Fruit fly (Drosophila melanogaster) whole organism, embryonic: ENCODE measurements around the gene CG10383.

Experiments
- Atf-2 ChIP-seq: fragments of 200-800 bp; sonication (Bioruptor generic); optimal IDR thresholded peaks from 2 replicates; lab custom pipeline; 2016; ENCODE audit warnings: missing biosample characterization, missing genetic modification characterization
- Atf6 ChIP-seq: fragments of 200-800 bp; sonication (Bioruptor generic); IDR thresholded peaks from 2 replicates; pipeline ENCODE4 v1.3.6; 2022; ENCODE audit warnings: missing biosample characterization, missing genetic modification characterization
- B-H2 ChIP-seq: fragments of 200-800 bp; sonication (Bioruptor generic); optimal IDR thresholded peaks from 2 replicates; lab custom pipeline; 2018; ENCODE audit warnings: missing biosample characterization, mild to moderate bottlenecking, missing genetic modification characterization
- CG12071 ChIP-seq: fragments of 200-800 bp; sonication (Bioruptor generic); optimal IDR thresholded peaks from 3 replicates; lab custom pipeline; 2018; ENCODE audit warnings: missing biosample characterization, mild to moderate bottlenecking, missing genetic modification characterization
- CG12219 ChIP-seq: fragments of 200-800 bp; sonication (Bioruptor generic); optimal IDR thresholded peaks from 3 replicates; lab custom pipeline; 2018; ENCODE audit warnings: missing biosample characterization, mild to moderate bottlenecking, missing genetic modification characterization
- CG12299 ChIP-seq: fragments of 200-800 bp; sonication (Bioruptor generic); optimal IDR thresholded peaks from 2 replicates; lab custom pipeline; 2018; ENCODE audit warnings: missing biosample characterization, mild to moderate bottlenecking, missing genetic modification characterization
- CG12659 ChIP-seq: fragments of 200-800 bp; sonication (Bioruptor generic); optimal IDR thresholded peaks from 3 replicates; lab custom pipeline; 2017; ENCODE audit warnings: mild to moderate bottlenecking, missing biosample characterization, missing genetic modification reagents, missing genetic modification characterization
- CG15073 ChIP-seq: fragments of 200-800 bp; sonication (Bioruptor generic); optimal IDR thresholded peaks from 2 replicates; lab custom pipeline; 2016; ENCODE audit warnings: missing biosample characterization, missing genetic modification characterization
- CG15514 ChIP-seq: fragments of 200-800 bp; sonication (Bioruptor generic); optimal IDR thresholded peaks from 3 replicates; lab custom pipeline; 2017; ENCODE audit warnings: missing biosample characterization, missing genetic modification characterization, mild to moderate bottlenecking, moderate library complexity, missing genetic modification reagents
- CG15601 ChIP-seq: fragments of 200-800 bp; sonication (Bioruptor generic); optimal IDR thresholded peaks from 3 replicates; lab custom pipeline; 2019; ENCODE audit warnings: missing biosample characterization, mild to moderate bottlenecking, missing genetic modification characterization, moderate library complexity
- CG1602 ChIP-seq: fragments of 200-800 bp; sonication (Bioruptor generic); optimal IDR thresholded peaks from 3 replicates; lab custom pipeline; 2016; ENCODE audit warnings: missing biosample characterization, missing genetic modification characterization
- CG16863 ChIP-seq: fragments of 200-800 bp; sonication (Bioruptor generic); optimal IDR thresholded peaks from 3 replicates; lab custom pipeline; 2016; ENCODE audit warnings: missing biosample characterization, missing genetic modification characterization
- CG30020 ChIP-seq: fragments of 200-800 bp; optimal IDR thresholded peaks from 2 replicates; lab custom pipeline; 2019; ENCODE audit warnings: missing biosample characterization, mild to moderate bottlenecking, missing genetic modification characterization, moderate library complexity
- CG3847 ChIP-seq: fragments of 200-800 bp; sonication (Bioruptor generic); IDR thresholded peaks from 2 replicates; pipeline ENCODE4 v1.3.6; 2022; ENCODE audit warnings: missing biosample characterization, missing genetic modification characterization
- CG42726 ChIP-seq: fragments of 200-800 bp; sonication (Bioruptor generic); IDR thresholded peaks from 2 replicates; pipeline ENCODE4 v1.3.6; 2022; ENCODE audit warnings: missing biosample characterization, missing genetic modification characterization; ENCODE audit not compliant: partially characterized antibody
- CG4820 ChIP-seq: fragments of 200-800 bp; sonication (Bioruptor generic); optimal IDR thresholded peaks from 3 replicates; lab custom pipeline; 2016; ENCODE audit warnings: missing biosample characterization, missing genetic modification characterization
- CG5953 ChIP-seq: fragments of 200-800 bp; sonication (Bioruptor generic); IDR thresholded peaks from 2 replicates; pipeline ENCODE4 v1.3.6; 2022; ENCODE audit warnings: missing biosample characterization, missing genetic modification characterization
- CG8944 ChIP-seq: fragments of 200-800 bp; sonication (Bioruptor generic); optimal IDR thresholded peaks from 3 replicates; lab custom pipeline; 2016; ENCODE audit warnings: missing biosample characterization, missing genetic modification characterization
- CG9797 ChIP-seq: fragments of 200-800 bp; sonication (Bioruptor generic); optimal IDR thresholded peaks from 3 replicates; lab custom pipeline; 2018; ENCODE audit warnings: missing biosample characterization, mild to moderate bottlenecking, missing genetic modification characterization
- D ChIP-seq, 2 experiments: fragments of 200-800 bp in 1 of 2; fragments of >200 bp in 1 of 2; sonication (Bioruptor generic) in 1 of 2; optimal IDR thresholded peaks; 2 replicates in 1 of 2; 3 replicates in 1 of 2; lab custom pipeline; 2017; ENCODE audit warnings: mild to moderate bottlenecking in 1 of 2, missing biosample characterization in 1 of 2, missing genetic modification characterization in 1 of 2, missing genetic modification reagents in 1 of 2
- D19B ChIP-seq: fragments of 200-800 bp; sonication (Bioruptor generic); optimal IDR thresholded peaks from 2 replicates; lab custom pipeline; 2017; ENCODE audit warnings: missing biosample characterization, mild to moderate bottlenecking, missing genetic modification characterization
- Deaf1 ChIP-seq: fragments of 200-800 bp; optimal IDR thresholded peaks from 3 replicates; lab custom pipeline; 2019; ENCODE audit warnings: missing biosample characterization, mild to moderate bottlenecking, missing genetic modification characterization, moderate library complexity
- Dip2 ChIP-seq: fragments of 200-800 bp; sonication (Bioruptor generic); IDR thresholded peaks from 2 replicates; pipeline ENCODE4 v1.3.6; 2022; ENCODE audit warnings: missing biosample characterization, missing genetic modification characterization
- Ets65A ChIP-seq: fragments of 200-800 bp; sonication (Bioruptor generic); peaks from one replicate; lab custom pipeline; 2016; ENCODE audit warnings: missing biosample characterization, missing genetic modification characterization
- Hmx ChIP-seq: fragments of 200-800 bp; sonication (Bioruptor generic); optimal IDR thresholded peaks from 2 replicates; lab custom pipeline; 2016; ENCODE audit warnings: missing biosample characterization, missing genetic modification characterization
- Hr51 ChIP-seq, 2 experiments: fragments of 200-800 bp; sonication (Bioruptor generic); optimal IDR thresholded peaks; 2 replicates in 1 of 2; 3 replicates in 1 of 2; lab custom pipeline; 2016 to 2018; ENCODE audit warnings: missing biosample characterization in 2 of 2, missing genetic modification characterization in 2 of 2, mild to moderate bottlenecking in 1 of 2, moderate library complexity in 1 of 2
- Neu2 ChIP-seq: fragments of 200-800 bp; sonication (Bioruptor generic); optimal IDR thresholded peaks from 3 replicates; lab custom pipeline; 2016; ENCODE audit warnings: missing biosample characterization, missing genetic modification characterization, borderline replicate concordance
- Optix ChIP-seq: fragments of 200-800 bp; sonication (Bioruptor generic); IDR thresholded peaks from 3 replicates; pipeline ENCODE4 v1.3.6; 2022; ENCODE audit warnings: missing biosample characterization, missing genetic modification characterization
- PHDP ChIP-seq: fragments of 200-800 bp; sonication (Bioruptor generic); optimal IDR thresholded peaks from 3 replicates; lab custom pipeline; 2018; ENCODE audit warnings: missing biosample characterization, mild to moderate bottlenecking, missing genetic modification characterization, moderate library complexity
- Spps ChIP-seq: fragments of 200-800 bp; sonication (Bioruptor generic); optimal IDR thresholded peaks from 2 replicates; lab custom pipeline; 2018; ENCODE audit warnings: missing biosample characterization, mild to moderate bottlenecking, missing genetic modification characterization
- Stat92E ChIP-seq, 3 experiments: fragments of >200 bp in 2 of 3; fragments of 200-800 bp in 1 of 3; sonication (Bioruptor generic) in 1 of 3; optimal IDR thresholded peaks; 2 replicates each; lab custom pipeline; 2017 to 2019; ENCODE audit warnings: missing biosample characterization in 3 of 3, missing genetic modification characterization in 3 of 3, mild to moderate bottlenecking in 1 of 3, moderate library complexity in 1 of 3
- ab ChIP-seq: fragments of 200-800 bp; sonication (Bioruptor generic); optimal IDR thresholded peaks from 2 replicates; lab custom pipeline; 2016; ENCODE audit warnings: missing biosample characterization, missing genetic modification characterization
- chn ChIP-seq: fragments of 200-800 bp; sonication (Bioruptor generic); optimal IDR thresholded peaks from 2 replicates; lab custom pipeline; 2016; ENCODE audit warnings: missing biosample characterization, missing genetic modification characterization
- ci ChIP-seq: fragments of 200-800 bp; sonication (Bioruptor generic); IDR thresholded peaks from 3 replicates; pipeline ENCODE4 v1.3.6; 2022; ENCODE audit warnings: missing biosample characterization, missing genetic modification characterization
- da ChIP-seq: fragments of 200-800 bp; sonication (Bioruptor generic); optimal IDR thresholded peaks from 2 replicates; lab custom pipeline; 2016; ENCODE audit warnings: missing biosample characterization, missing genetic modification characterization
- danr ChIP-seq: fragments of 200-800 bp; sonication (Bioruptor generic); IDR thresholded peaks from 2 replicates; pipeline ENCODE4 v1.3.6; 2022; ENCODE audit warnings: missing biosample characterization, missing genetic modification characterization
- dimm ChIP-seq: fragments of 200-800 bp; sonication (Bioruptor generic); IDR thresholded peaks from 2 replicates; pipeline ENCODE4 v1.3.6; 2022; ENCODE audit warnings: missing biosample characterization, missing genetic modification characterization
- fd102C ChIP-seq: fragments of 200-800 bp; sonication (Bioruptor generic); optimal IDR thresholded peaks from 2 replicates; lab custom pipeline; 2018; ENCODE audit warnings: missing biosample characterization, mild to moderate bottlenecking, missing genetic modification characterization, moderate library complexity
- grn ChIP-seq: fragments of 200-800 bp; sonication (Bioruptor generic); optimal IDR thresholded peaks from 3 replicates; lab custom pipeline; 2017; ENCODE audit warnings: missing biosample characterization, missing genetic modification characterization
- hbn ChIP-seq: fragments of 200-800 bp; sonication (Bioruptor generic); IDR thresholded peaks from 2 replicates; pipeline ENCODE4 v1.3.6; 2022; ENCODE audit warnings: missing biosample characterization, missing genetic modification characterization; ENCODE audit not compliant: partially characterized antibody
- kni ChIP-seq: fragments of 200-800 bp; sonication (Bioruptor generic); optimal IDR thresholded peaks from 3 replicates; lab custom pipeline; 2017; ENCODE audit warnings: mild to moderate bottlenecking, missing biosample characterization, missing genetic modification reagents, missing genetic modification characterization
- luna ChIP-seq: fragments of 200-800 bp; sonication (Bioruptor generic); optimal IDR thresholded peaks from 2 replicates; lab custom pipeline; 2016; ENCODE audit warnings: missing biosample characterization, missing genetic modification characterization
- nom ChIP-seq: fragments of 200-800 bp; sonication (Bioruptor generic); optimal IDR thresholded peaks from 2 replicates; lab custom pipeline; 2017; ENCODE audit warnings: missing biosample characterization, missing genetic modification characterization, mild to moderate bottlenecking, moderate library complexity, missing genetic modification reagents
- slp2 ChIP-seq: fragments of 200-800 bp; sonication (Bioruptor generic); optimal IDR thresholded peaks from 2 replicates; lab custom pipeline; 2016; ENCODE audit warnings: missing biosample characterization, missing genetic modification characterization
- stwl ChIP-seq: fragments of 200-800 bp; sonication (Bioruptor generic); optimal IDR thresholded peaks from 3 replicates; lab custom pipeline; 2018; ENCODE audit warnings: missing biosample characterization, mild to moderate bottlenecking, missing genetic modification characterization, moderate library complexity
- tin ChIP-seq: fragments of 200-800 bp; sonication (Bioruptor generic); optimal IDR thresholded peaks from 3 replicates; lab custom pipeline; 2016; ENCODE audit warnings: missing biosample characterization, missing genetic modification characterization
- toy ChIP-seq: fragments of 200-800 bp; sonication (Bioruptor generic); IDR thresholded peaks from 2 replicates; pipeline ENCODE4 v1.3.6; 2022; ENCODE audit warnings: missing biosample characterization, missing genetic modification characterization
- trh ChIP-seq: fragments of 200-800 bp; sonication (Bioruptor generic); optimal IDR thresholded peaks from 2 replicates; lab custom pipeline; 2016; ENCODE audit warnings: missing biosample characterization, missing genetic modification characterization
- vfl ChIP-seq: fragments of 200-800 bp; sonication (Bioruptor generic); optimal IDR thresholded peaks from 2 replicates; lab custom pipeline; 2016; ENCODE audit warnings: missing biosample characterization, missing genetic modification characterization
- yki ChIP-seq: fragments of >200 bp; optimal IDR thresholded peaks from 3 replicates; lab custom pipeline; 2018

Gene CG10383

dm6 chr2L:18695404-18695804, at the start of gene CG10383, which contains the start of gene CG10338 (continued):
- TF ChIP-seq ab (GFP tag; lab: Kevin White, UChicago) (peak; percentile 15), CG8944 (GFP tag; lab: Kevin White, UChicago) (peak; percentile 91), Hmx (peak; percentile 66), fd102C (GFP tag; lab: Kevin White, UChicago) (no peak), CG1602 (peak; percentile 84), B-H2 (GFP tag; lab: Kevin White, UChicago) (no peak), CG42726 (GFP tag; lab: Robert Waterston, UW) (peak; percentile 38; the same call in 1 of the 2 replicates), CG12219 (peak; percentile 62), Stat92E (GFP tag; optimal IDR thresholded peaks at IDR 0.05; lab: Kevin White, UChicago) (peak in 1 of 3 experiments; percentile 75), vfl (peak; percentile 80), Atf6 (GFP tag; lab: Robert Waterston, UW) (peak; percentile 88), CG15073 (GFP tag; lab: Kevin White, UChicago) (no peak), Optix (peak; percentile 88), Ets65A (peak; percentile 99), PHDP (tag; lab: Kevin White, UChicago) (peak; percentile 82), CG30020 (peak; percentile 44), tin (peak; percentile 77), CG16863 (GFP tag; lab: Kevin White, UChicago) (peak; percentile 83), hbn (GFP tag; lab: Robert Waterston, UW) (no peak), danr (peak; percentile 78), Deaf1 (tag; lab: Kevin White, UChicago) (peak; percentile 41), grn (GFP tag; lab: Kevin White, UChicago) (peak; percentile 22), CG12659 (GFP tag; lab: Kevin White, UChicago) (peak; percentile 90), Spps (tag; lab: Kevin White, UChicago) (peak; percentile 37), da (GFP tag; lab: Kevin White, UChicago) (peak; percentile 89), yki (peak; percentile 76), Neu2 (GFP tag; lab: Kevin White, UChicago) (peak; percentile 62), CG4820 (GFP tag; lab: Kevin White, UChicago) (peak; percentile 66), slp2 (GFP tag; lab: Kevin White, UChicago) (peak; percentile 85), toy (peak; percentile 76), Hr51 (GFP tag; optimal IDR thresholded peaks at IDR 0.05; lab: Kevin White, UChicago) (peak; percentile 80 to 85), CG12299 (tag; lab: Kevin White, UChicago) (peak; percentile 76), CG12071 (GFP tag; lab: Kevin White, UChicago) (peak; percentile 58), CG15601 (tag; lab: Kevin White, UChicago) (peak; percentile 58), kni (peak; percentile 26), D (optimal IDR thresholded peaks at IDR 0.05; lab: Kevin White, UChicago) (peak; percentile 51), D (GFP tag; optimal IDR thresholded peaks at IDR 0.05; lab: Kevin White, UChicago) (peak; percentile 44), ci (GFP tag; lab: Robert Waterston, UW) (peak; percentile 97), D19B (GFP tag; lab: Kevin White, UChicago) (peak; percentile 41), Atf-2 (GFP tag; lab: Kevin White, UChicago) (peak; percentile 91), chn (GFP tag; lab: Kevin White, UChicago) (peak; percentile 96), CG9797 (GFP tag; lab: Kevin White, UChicago) (peak; percentile 93), dimm (GFP tag; lab: Robert Waterston, UW) (0 out of 2 replicates have a peak, but pooled peaks have one; percentile 32), CG15514 (GFP tag; lab: Kevin White, UChicago) (peak; percentile 84), luna (GFP tag; lab: Kevin White, UChicago) (peak; percentile 49), trh (peak; percentile 61), CG5953 (GFP tag; lab: Robert Waterston, UW) (peak; percentile 73), stwl (tag; lab: Kevin White, UChicago) (peak; percentile 64), Dip2 (GFP tag; lab: Robert Waterston, UW) (no peak), nom (GFP tag; lab: Kevin White, UChicago) (peak; percentile 17), CG3847 (GFP tag; lab: Robert Waterston, UW) (peak; percentile 86)
